Worm (Caenorhabditis elegans) whole organism, mixed stage, embryonic: ENCODE results near the gene C31H2.14.

Experiments used
- M03D4.4 ChIP-seq: sonication (generic microtip); optimal IDR thresholded peaks from 2 replicates; lab custom pipeline; 2017; ENCODE audit warnings: mild to moderate bottlenecking, missing genetic modification characterization, missing compliant biosample characterization
- ces-1 ChIP-seq: fragments of 150-350 bp; optimal IDR thresholded peaks from 2 replicates; lab custom pipeline; 2014; ENCODE audit warnings: missing biosample characterization, missing genetic modification reagents, missing genetic modification characterization
- elt-1 ChIP-seq: sonication (generic microtip); optimal IDR thresholded peaks from 2 replicates; lab custom pipeline; 2017; ENCODE audit warnings: missing genetic modification characterization, mild to moderate bottlenecking, missing compliant biosample characterization, antibody characterized with exemption, moderate library complexity, borderline replicate concordance; ENCODE audit not compliant: insufficient read depth
- elt-3 ChIP-seq: fragments of 150-350 bp; optimal IDR thresholded peaks from 2 replicates; lab custom pipeline; 2014; ENCODE audit warnings: missing biosample characterization, missing genetic modification characterization
- hlh-1 ChIP-seq: fragments of 150-350 bp; optimal IDR thresholded peaks from 2 replicates; lab custom pipeline; 2014; ENCODE audit warnings: missing biosample characterization, missing genetic modification reagents, missing genetic modification characterization
- lin-13 ChIP-seq: fragments of 150-350 bp; optimal IDR thresholded peaks from 2 replicates; lab custom pipeline; 2014; ENCODE audit warnings: missing biosample characterization, missing genetic modification characterization
- lsy-2 ChIP-seq: fragments of 150-350 bp; optimal IDR thresholded peaks from 2 replicates; lab custom pipeline; 2014; ENCODE audit warnings: missing biosample characterization, missing genetic modification characterization
- mep-1 ChIP-seq: fragments of 150-350 bp; optimal IDR thresholded peaks from 2 replicates; lab custom pipeline; 2017; ENCODE audit warnings: missing biosample characterization, missing genetic modification reagents, missing genetic modification characterization, inconsistent platforms
- nhr-237 ChIP-seq: fragments of 150-350 bp; optimal IDR thresholded peaks from 2 replicates; lab custom pipeline; 2014; ENCODE audit warnings: missing biosample characterization, missing genetic modification characterization
- nhr-28 ChIP-seq: fragments of 150-350 bp; optimal IDR thresholded peaks from 2 replicates; lab custom pipeline; 2014; ENCODE audit warnings: missing biosample characterization, missing genetic modification characterization
- unc-39 ChIP-seq: fragments of 150-350 bp; optimal IDR thresholded peaks from 2 replicates; lab custom pipeline; 2014; ENCODE audit warnings: missing biosample characterization, missing genetic modification characterization

DNA sequence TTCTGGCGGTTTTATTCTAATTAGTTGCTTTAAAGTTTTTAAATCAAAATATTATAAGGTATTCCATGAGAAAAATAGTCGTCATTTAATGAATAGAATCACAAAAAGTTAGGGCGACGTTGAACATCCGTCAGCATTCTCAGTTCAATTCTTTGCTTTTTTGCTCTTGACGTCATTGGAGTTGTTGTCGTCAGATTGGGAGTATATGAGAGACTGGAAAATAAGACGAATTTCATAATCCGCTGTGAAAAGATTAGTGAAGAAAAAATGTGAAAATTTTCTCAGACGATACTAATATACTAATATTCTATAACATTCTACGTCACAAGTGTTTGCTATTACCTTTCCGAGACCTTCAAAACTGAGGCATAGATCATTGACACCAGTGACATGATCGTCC lies 3.4 kb downstream of the C31H2.14 start:
- TF ChIP-seq unc-39 (tag; lab: Kevin White, UChicago), result no peak
- TF ChIP-seq lsy-2 (tag; lab: Kevin White, UChicago), result no peak
- no peak for TF ChIP-seq mep-1 (tag; lab: Kevin White, UChicago)
- TF ChIP-seq elt-3 (tag; lab: Kevin White, UChicago), result no peak
- TF ChIP-seq lin-13 (tag; lab: Kevin White, UChicago), result no peak
- TF ChIP-seq nhr-237 (tag; lab: Kevin White, UChicago), result no peak
- no peak for TF ChIP-seq hlh-1 (tag; lab: Kevin White, UChicago)
- no peak for TF ChIP-seq ces-1 (GFP tag; lab: Kevin White, UChicago)
- TF ChIP-seq nhr-28 (tag; lab: Kevin White, UChicago), result no peak
- no peak for TF ChIP-seq M03D4.4 (tag; lab: Kevin White, UChicago)
- TF ChIP-seq elt-1, result no peak
